Fruit fly (Drosophila melanogaster): ENCODE measurements around the gene btl.

The btl gene

dm6 chr3L:14101421-14102130, 26.0 kb downstream of the btl start:
- no peak for TF ChIP-seq noc (tag; optimal IDR thresholded peaks at IDR 0.05)

dm6 chr3L:14104988-14105387, 29.4 kb downstream of the btl start:
- TF ChIP-seq noc (tag; optimal IDR thresholded peaks at IDR 0.05) = no peak

- no peak for TF ChIP-seq noc (tag; optimal IDR thresholded peaks at IDR 0.05)
Observed at dm6 chr3L:14108068-14108520, 32.5 kb downstream of the btl start, which contains the start of gene Sox21a. Sox21a (minus strand) TSS chr3L:14108118.

- no peak for TF ChIP-seq noc (tag; optimal IDR thresholded peaks at IDR 0.05)
Observed at dm6 chr3L:14109831-14110230, 34.3 kb downstream of the btl start.

dm6 chr3L:14111411-14111810, 35.8 kb downstream of the btl start:
- no peak for TF ChIP-seq noc (tag; optimal IDR thresholded peaks at IDR 0.05)

- TF ChIP-seq noc (tag; optimal IDR thresholded peaks at IDR 0.05) = no peak
Observed at dm6 chr3L:14112899-14113430, 37.4 kb downstream of the btl start.

dm6 chr3L:14114084-14114483, 38.5 kb downstream of the btl start:
- TF ChIP-seq noc (tag; optimal IDR thresholded peaks at IDR 0.05) = no peak

dm6 chr3L:14118767-14119166, 43.2 kb downstream of the btl start:
- TF ChIP-seq noc (tag; optimal IDR thresholded peaks at IDR 0.05) = no peak

dm6 chr3L:14122048-14122447, 46.5 kb downstream of the btl start:
- TF ChIP-seq noc (tag; optimal IDR thresholded peaks at IDR 0.05) = no peak

dm6 chr3L:14125616-14126015, 50.0 kb downstream of the btl start:
- no peak for TF ChIP-seq noc (tag; optimal IDR thresholded peaks at IDR 0.05)

dm6 chr3L:14131274-14131989, 55.9 kb downstream of the btl start, which contains the start of gene Sox21b:
Sox21b (minus strand) TSS chr3L:14131324.
- no peak for TF ChIP-seq noc (tag; optimal IDR thresholded peaks at IDR 0.05)
